Worm (Caenorhabditis elegans) whole organism, L1 larva: Measurements from ENCODE around the gene fbxa-135.

ENCODE experiments used
- C04F5.9 ChIP-seq: sonication (generic microtip); optimal IDR thresholded peaks from 2 replicates; lab custom pipeline; 2016; ENCODE audit warnings: missing genetic modification characterization, missing compliant biosample characterization
- aha-1 ChIP-seq: fragments of 150-350 bp; optimal IDR thresholded peaks from 2 replicates; lab custom pipeline; 2014; ENCODE audit warnings: missing biosample characterization, missing genetic modification characterization
- aly-2 ChIP-seq: fragments of 150-350 bp; optimal IDR thresholded peaks from 2 replicates; lab custom pipeline; 2014; ENCODE audit warnings: missing biosample characterization, missing genetic modification characterization
- blmp-1 ChIP-seq: fragments of 150-350 bp; optimal IDR thresholded peaks from 2 replicates; lab custom pipeline; 2014; ENCODE audit warnings: missing biosample characterization, missing genetic modification characterization
- ceh-63 ChIP-seq: fragments of 200-800 bp; sonication (Bioruptor generic); optimal IDR thresholded peaks from 2 replicates; lab custom pipeline; 2018; ENCODE audit warnings: mild to moderate bottlenecking, missing genetic modification characterization, missing compliant biosample characterization
- ceh-8 ChIP-seq: fragments of 200-800 bp; sonication (Bioruptor generic); optimal IDR thresholded peaks from 2 replicates; lab custom pipeline; 2018; ENCODE audit warnings: mild to moderate bottlenecking, missing genetic modification characterization, moderate library complexity, missing compliant biosample characterization
- ceh-82 ChIP-seq, 3 experiments: fragments of 150-350 bp in 1 of 3; sonication (generic microtip) in 2 of 3; optimal IDR thresholded peaks; 2 replicates each; lab custom pipeline; 2014 to 2017; ENCODE audit warnings: missing biosample characterization in 3 of 3, missing genetic modification characterization in 3 of 3
- dpl-1 ChIP-seq, 3 experiments: fragments of 150-350 bp in 2 of 3; sonication (generic microtip) in 1 of 3; optimal IDR thresholded peaks; 2 replicates each; lab custom pipeline; 2014 to 2017; ENCODE audit warnings: missing biosample characterization in 3 of 3, missing genetic modification characterization in 3 of 3, missing genetic modification reagents in 3 of 3
- efl-1 ChIP-seq, 4 experiments: fragments of 150-350 bp; optimal IDR thresholded peaks in 3 of 4; peaks in 1 of 4; 1 replicate in 1 of 4; 2 replicates in 3 of 4; lab custom pipeline; 2014; ENCODE audit warnings: missing biosample characterization in 2 of 4, missing genetic modification characterization in 2 of 4, missing genetic modification reagents in 2 of 4
- efl-3 ChIP-seq: fragments of 200-800 bp; sonication (Bioruptor generic); optimal IDR thresholded peaks from 2 replicates; lab custom pipeline; 2018; ENCODE audit warnings: mild to moderate bottlenecking, missing genetic modification characterization, missing compliant biosample characterization
- egl-13 ChIP-seq: sonication (generic microtip); optimal IDR thresholded peaks from 2 replicates; lab custom pipeline; 2016; ENCODE audit warnings: missing genotype, missing genetic modification reagents, missing genetic modification characterization, missing compliant biosample characterization
- egl-27 ChIP-seq, 2 experiments: fragments of 150-350 bp in 1 of 2; sonication (generic microtip); optimal IDR thresholded peaks; 3 replicates each; lab custom pipeline; 2017 to 2018; ENCODE audit warnings: missing biosample characterization in 2 of 2, missing genetic modification characterization in 2 of 2, missing genetic modification reagents in 2 of 2
- grh-1 ChIP-seq: fragments of 200-800 bp; sonication (Bioruptor generic); IDR thresholded peaks from 2 replicates; pipeline ENCODE4 v1.3.6; 2022; ENCODE audit warnings: missing genetic modification reagents, missing genetic modification characterization, missing compliant biosample characterization
- hlh-4 ChIP-seq: sonication (generic microtip); optimal IDR thresholded peaks from 2 replicates; lab custom pipeline; 2016; ENCODE audit warnings: mild to moderate bottlenecking, missing genetic modification characterization, missing compliant biosample characterization
- jun-1 ChIP-seq: fragments of 150-350 bp; optimal IDR thresholded peaks from 2 replicates; lab custom pipeline; 2014; ENCODE audit warnings: missing biosample characterization, missing genetic modification reagents, missing genetic modification characterization
- lin-15B ChIP-seq: fragments of 150-350 bp; sonication (generic microtip); optimal IDR thresholded peaks from 3 replicates; lab custom pipeline; 2014; ENCODE audit warnings: missing biosample characterization, missing genetic modification characterization
- lin-35 ChIP-seq, 2 experiments: fragments of 150-350 bp; optimal IDR thresholded peaks; 2 replicates each; lab custom pipeline; 2014; ENCODE audit warnings: missing biosample characterization in 2 of 2, missing genetic modification characterization in 2 of 2, missing genetic modification reagents in 2 of 2
- lsy-2 ChIP-seq, 2 experiments: fragments of 150-350 bp; optimal IDR thresholded peaks; 2 replicates each; lab custom pipeline; 2014; ENCODE audit warnings: missing biosample characterization in 2 of 2, missing genetic modification characterization in 2 of 2
- mdl-1 ChIP-seq, 2 experiments: fragments of 150-350 bp; optimal IDR thresholded peaks; 2 replicates each; lab custom pipeline; 2014 to 2017; ENCODE audit warnings: missing biosample characterization in 2 of 2, missing genetic modification characterization in 2 of 2, inconsistent platforms in 1 of 2
- mep-1 ChIP-seq: fragments of 150-350 bp; optimal IDR thresholded peaks from 2 replicates; lab custom pipeline; 2014; ENCODE audit warnings: missing biosample characterization, missing genetic modification characterization
- nhr-28 ChIP-seq: fragments of 150-350 bp; optimal IDR thresholded peaks from 2 replicates; lab custom pipeline; 2014; ENCODE audit warnings: missing biosample characterization, missing genetic modification characterization
- nhr-47 ChIP-seq: sonication (generic microtip); optimal IDR thresholded peaks from 2 replicates; lab custom pipeline; 2016; ENCODE audit warnings: mild to moderate bottlenecking, missing genetic modification characterization, moderate library complexity, missing compliant biosample characterization
- nhr-84 ChIP-seq: sonication (generic microtip); optimal IDR thresholded peaks from 2 replicates; lab custom pipeline; 2017; ENCODE audit warnings: missing biosample characterization, missing genetic modification characterization
- nhr-90 ChIP-seq: sonication (generic microtip); optimal IDR thresholded peaks from 2 replicates; lab custom pipeline; 2016; ENCODE audit warnings: mild to moderate bottlenecking, missing genetic modification characterization, missing compliant biosample characterization; ENCODE audit not compliant: poor library complexity
- pqm-1 ChIP-seq: sonication (generic microtip); optimal IDR thresholded peaks from 3 replicates; lab custom pipeline; 2017; ENCODE audit warnings: missing biosample characterization, missing genetic modification characterization
- rnt-1 ChIP-seq: sonication (generic microtip); optimal IDR thresholded peaks from 2 replicates; lab custom pipeline; 2016; ENCODE audit warnings: mild to moderate bottlenecking, missing genetic modification characterization, moderate library complexity, missing compliant biosample characterization
- sptf-1 ChIP-seq: fragments of 150-350 bp; optimal IDR thresholded peaks from 2 replicates; lab custom pipeline; 2014; ENCODE audit warnings: missing biosample characterization, missing genetic modification characterization
- swsn-7 ChIP-seq: sonication (generic microtip); optimal IDR thresholded peaks from 2 replicates; lab custom pipeline; 2016; ENCODE audit warnings: missing genetic modification characterization, missing compliant biosample characterization
- tlp-1 ChIP-seq: fragments of 150-350 bp; optimal IDR thresholded peaks from 2 replicates; lab custom pipeline; 2014; ENCODE audit warnings: missing biosample characterization, missing genetic modification characterization
- unc-30 ChIP-seq: sonication (generic microtip); optimal IDR thresholded peaks from 2 replicates; lab custom pipeline; 2017; ENCODE audit warnings: missing biosample characterization, missing genetic modification characterization
- unc-62 ChIP-seq: fragments of 150-350 bp; optimal IDR thresholded peaks from 2 replicates; lab custom pipeline; 2014; ENCODE audit warnings: missing biosample characterization, missing genetic modification reagents, missing genetic modification characterization
- ztf-4 ChIP-seq: fragments of 150-350 bp; optimal IDR thresholded peaks from 2 replicates; lab custom pipeline; 2014; ENCODE audit warnings: missing biosample characterization, missing genetic modification characterization

Gene fbxa-135

DNA sequence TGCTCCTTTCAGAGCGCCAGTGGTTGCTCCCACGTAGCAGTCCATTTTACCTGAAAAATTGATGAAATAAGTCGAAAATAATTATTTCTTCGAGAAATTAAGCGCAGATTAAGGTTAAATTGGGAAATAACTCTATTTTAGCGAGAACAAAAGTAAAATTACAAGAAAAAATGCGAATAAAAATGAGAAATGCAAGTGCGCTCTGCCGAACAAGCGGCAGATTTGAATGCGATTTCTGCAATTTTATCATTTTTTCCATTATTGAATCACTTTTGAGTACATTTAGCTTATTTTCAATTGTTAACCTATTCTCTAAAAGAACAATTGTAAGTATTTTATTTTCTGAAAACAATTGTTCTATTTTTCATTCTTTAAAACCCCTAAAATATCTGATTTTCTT is 7.2 kb upstream of the fbxa-135 start, which contains the start of gene T06E6.1:
Gene T06E6.1, minus strand, starts transcription at position 56 of the 400 bp plus-strand sequence.
- TF ChIP-seq efl-1 (optimal IDR thresholded peaks at IDR 0.05; lab: Kevin White, UChicago) (peak; percentile 39 to 78), efl-1 (GFP tag; optimal IDR thresholded peaks at IDR 0.05 in 1 of 2; lab: Kevin White, UChicago) (peak; percentile 86 to 98), sptf-1 (tag; lab: Kevin White, UChicago) (no peak), dpl-1 (GFP tag; optimal IDR thresholded peaks at IDR 0.05; lab: Kevin White, UChicago) (peak; percentile 66 to 86 (median 77)), lin-35 (GFP tag; optimal IDR thresholded peaks at IDR 0.05; lab: Kevin White, UChicago) (peak; percentile 68 to 90), efl-3 (no peak), nhr-28 (no peak), mdl-1 (tag; optimal IDR thresholded peaks at IDR 0.05; lab: Kevin White, UChicago) (no peak), egl-27 (tag; optimal IDR thresholded peaks at IDR 0.05; lab: Kevin White, UChicago) (no peak), blmp-1 (tag; lab: Kevin White, UChicago) (no peak), lsy-2 (tag; optimal IDR thresholded peaks at IDR 0.05; lab: Kevin White, UChicago) (peak in 1 of 2 experiments; percentile 7)
- TF ChIP-seq, all 84 proteins: peak for 4

- TF ChIP-seq grh-1 (GFP tag; lab: Robert Waterston, UW) (no peak), lin-35 (GFP tag; optimal IDR thresholded peaks at IDR 0.05; lab: Kevin White, UChicago) (peak in 1 of 2 experiments; percentile 7), efl-1 (optimal IDR thresholded peaks at IDR 0.05; lab: Kevin White, UChicago) (no peak), efl-1 (GFP tag; optimal IDR thresholded peaks at IDR 0.05 in 1 of 2; lab: Kevin White, UChicago) (peak in 1 of 2 experiments; percentile 95), nhr-84 (tag; lab: Kevin White, UChicago) (no peak), swsn-7 (no peak), jun-1 (tag; lab: Kevin White, UChicago) (no peak), ceh-63 (no peak)
Measured at ce11 chrV:15395347-15395746, 6.7 kb upstream of the fbxa-135 start, which contains the start of gene cyb-3. Gene cyb-3, plus strand, starts transcription at chrV:15395696.

ce11 chrV:15397139-15397538 is 4.9 kb upstream of the fbxa-135 start:
- TF ChIP-seq blmp-1 (tag; lab: Kevin White, UChicago) (no peak), ztf-4 (no peak), nhr-47 (no peak), egl-13 (tag; lab: Kevin White, UChicago) (no peak), aha-1 (tag; lab: Kevin White, UChicago) (no peak), ceh-82 (tag; optimal IDR thresholded peaks at IDR 0.05; lab: Kevin White, UChicago) (no peak), nhr-28 (no peak)

DNA sequence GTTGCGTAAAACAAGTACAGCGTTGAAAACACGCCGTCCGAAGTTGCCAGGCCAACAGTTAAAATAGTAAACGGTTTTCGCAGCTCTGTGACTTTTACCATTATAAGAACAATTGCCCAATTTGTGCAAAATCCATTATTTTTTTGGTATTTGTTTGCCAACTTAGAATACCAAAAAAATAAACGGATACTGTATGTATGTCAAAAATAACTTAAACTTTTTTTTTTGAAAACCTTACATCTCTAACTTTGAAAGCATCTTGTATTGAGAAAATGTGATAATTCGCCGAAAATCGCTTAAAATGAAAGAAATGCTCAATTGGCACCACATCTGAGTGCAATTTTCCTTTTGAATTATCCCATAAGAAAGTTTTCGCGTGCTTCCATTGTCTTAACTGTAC is 3.3 kb upstream of the fbxa-135 start, which contains the start of gene fbxa-199:
Gene fbxa-199, minus strand, starts transcription at position 101 of the 400 bp plus-strand sequence.
- no peak for TF ChIP-seq C04F5.9 (tag; lab: Kevin White, UChicago)
- no peak for TF ChIP-seq nhr-28
- TF ChIP-seq egl-27 (tag; optimal IDR thresholded peaks at IDR 0.05; lab: Kevin White, UChicago) = no peak
- no peak for TF ChIP-seq lin-15B (tag; lab: Kevin White, UChicago)
- TF ChIP-seq hlh-4 (tag; lab: Kevin White, UChicago) = no peak
- no peak for TF ChIP-seq ceh-8 (GFP tag; lab: Kevin White, UChicago)
- no peak for TF ChIP-seq tlp-1 (tag; lab: Kevin White, UChicago)
- TF ChIP-seq rnt-1 (tag; lab: Kevin White, UChicago) = no peak
- no peak for TF ChIP-seq pqm-1 (tag; lab: Kevin White, UChicago)
- TF ChIP-seq unc-62 (GFP tag; lab: Kevin White, UChicago) = no peak
- no peak for TF ChIP-seq mep-1 (tag; lab: Kevin White, UChicago)
- no peak for TF ChIP-seq unc-30
- no peak for TF ChIP-seq aly-2 (tag; lab: Kevin White, UChicago)
- no peak for TF ChIP-seq nhr-90 (tag; lab: Kevin White, UChicago)

ce11 chrV:15399691-15400377 is 2.2 kb upstream of the fbxa-135 start, which contains the start of the genes T06E6.15 and sri-7:
Gene T06E6.15, minus strand, starts transcription at chrV:15399791.
Gene sri-7, plus strand, starts transcription at chrV:15400327.
- TF ChIP-seq hlh-4 (tag; lab: Kevin White, UChicago) = peak; percentile 89
- no peak for TF ChIP-seq efl-1 (optimal IDR thresholded peaks at IDR 0.05; lab: Kevin White, UChicago)
- peak in 1 of 2 experiments; percentile 40 for TF ChIP-seq efl-1 (GFP tag; optimal IDR thresholded peaks at IDR 0.05 in 1 of 2; lab: Kevin White, UChicago)
- no peak for TF ChIP-seq jun-1 (tag; lab: Kevin White, UChicago)
